Fruit fly (Drosophila melanogaster) whole organism, prepupa: ENCODE results near the gene Rpn1.

Experiments
- CG31627 ChIP-seq: fragments of 200-800 bp; sonication (Bioruptor generic); optimal IDR thresholded peaks from 3 replicates; lab custom pipeline; 2016; ENCODE audit warnings: missing biosample characterization, missing genetic modification characterization
- CG6854 ChIP-seq: fragments of 200-800 bp; sonication (Bioruptor generic); optimal IDR thresholded peaks from 2 replicates; lab custom pipeline; 2017; ENCODE audit warnings: missing biosample characterization, mild to moderate bottlenecking, missing genetic modification characterization
- CG8119 ChIP-seq: fragments of 200-800 bp; sonication (Bioruptor generic); IDR thresholded peaks from 3 replicates; pipeline ENCODE4 v1.3.6; 2022; ENCODE audit warnings: missing biosample characterization, missing genetic modification characterization
- Ets96B ChIP-seq: fragments of 200-800 bp; optimal IDR thresholded peaks from 2 replicates; lab custom pipeline; 2019; ENCODE audit warnings: missing biosample characterization, mild to moderate bottlenecking, missing genetic modification characterization, moderate library complexity
- Hr38 ChIP-seq: sonication (Bioruptor generic); optimal IDR thresholded peaks from 2 replicates; lab custom pipeline; 2016; ENCODE audit warnings: missing biosample characterization, missing genetic modification characterization
- Hr39 ChIP-seq: fragments of 200-800 bp; sonication (Bioruptor generic); optimal IDR thresholded peaks from 2 replicates; lab custom pipeline; 2016; ENCODE audit warnings: missing biosample characterization, missing genetic modification characterization
- Hr4 ChIP-seq: fragments of 200-800 bp; sonication (Bioruptor generic); optimal IDR thresholded peaks from 3 replicates; lab custom pipeline; 2016; ENCODE audit warnings: missing biosample characterization, missing genetic modification characterization
- OdsH ChIP-seq: fragments of 200-800 bp; sonication (Bioruptor generic); optimal IDR thresholded peaks from 3 replicates; lab custom pipeline; 2016; ENCODE audit warnings: missing biosample characterization, missing genetic modification characterization
- Sox102F ChIP-seq: fragments of 200-800 bp; sonication (Bioruptor generic); optimal IDR thresholded peaks from 2 replicates; lab custom pipeline; 2016; ENCODE audit warnings: missing biosample characterization, mild to moderate bottlenecking, missing genetic modification characterization
- cyc ChIP-seq: fragments of 200-800 bp; sonication (Bioruptor generic); optimal IDR thresholded peaks from 3 replicates; lab custom pipeline; 2016; ENCODE audit warnings: missing biosample characterization, missing genetic modification characterization
- dac ChIP-seq: fragments of 200-800 bp; sonication (Bioruptor generic); optimal IDR thresholded peaks from 2 replicates; lab custom pipeline; 2017; ENCODE audit warnings: missing biosample characterization, mild to moderate bottlenecking, missing genetic modification characterization
- eg ChIP-seq: fragments of 200-800 bp; sonication (Bioruptor generic); IDR thresholded peaks from 3 replicates; pipeline ENCODE4 v1.3.6; 2022; ENCODE audit warnings: missing biosample characterization, missing genetic modification characterization
- ss ChIP-seq, 2 experiments: fragments of 200-800 bp; sonication (Bioruptor generic); optimal IDR thresholded peaks; 2 replicates in 1 of 2; 3 replicates in 1 of 2; lab custom pipeline; 2017 to 2018; ENCODE audit warnings: mild to moderate bottlenecking in 2 of 2, missing biosample characterization in 2 of 2, missing genetic modification characterization in 2 of 2, moderate library complexity in 1 of 2

DNA sequence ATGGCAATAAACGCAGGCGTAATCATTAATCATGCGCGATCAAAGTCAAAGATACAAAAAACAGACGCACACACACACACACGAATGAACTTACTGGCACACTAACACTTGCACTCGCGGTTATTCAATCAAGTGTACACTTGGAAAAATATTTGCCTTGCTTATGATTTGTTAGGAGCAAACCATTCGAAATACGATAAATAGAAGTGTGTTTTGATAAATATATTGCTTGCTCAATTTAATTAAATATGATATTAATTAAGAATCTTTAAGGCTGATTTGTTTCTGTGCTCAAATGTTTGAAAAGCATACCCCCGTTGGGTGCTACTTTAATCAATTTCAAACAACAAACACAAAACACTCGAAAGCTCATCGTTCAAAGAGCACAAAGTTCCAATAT lies 30.6 kb downstream of the Rpn1 start:
- TF ChIP-seq CG31627 (GFP tag; lab: Kevin White, UChicago) (no peak), CG6854 (no peak), dac (no peak), OdsH (GFP tag; lab: Kevin White, UChicago) (no peak), cyc (no peak), Hr38 (GFP tag; lab: Kevin White, UChicago) (no peak), Hr39 (GFP tag; lab: Kevin White, UChicago) (no peak), ss (GFP tag; optimal IDR thresholded peaks at IDR 0.05; lab: Kevin White, UChicago) (no peak), CG8119 (GFP tag; lab: Robert Waterston, UW) (no peak), eg (GFP tag; lab: Robert Waterston, UW) (no peak), Sox102F (GFP tag; lab: Kevin White, UChicago) (no peak), Hr4 (GFP tag; lab: Kevin White, UChicago) (no peak), Ets96B (tag; lab: Kevin White, UChicago) (no peak)
